Fruit fly (Drosophila melanogaster): ENCODE measurements around the gene CG33322.

DNA sequence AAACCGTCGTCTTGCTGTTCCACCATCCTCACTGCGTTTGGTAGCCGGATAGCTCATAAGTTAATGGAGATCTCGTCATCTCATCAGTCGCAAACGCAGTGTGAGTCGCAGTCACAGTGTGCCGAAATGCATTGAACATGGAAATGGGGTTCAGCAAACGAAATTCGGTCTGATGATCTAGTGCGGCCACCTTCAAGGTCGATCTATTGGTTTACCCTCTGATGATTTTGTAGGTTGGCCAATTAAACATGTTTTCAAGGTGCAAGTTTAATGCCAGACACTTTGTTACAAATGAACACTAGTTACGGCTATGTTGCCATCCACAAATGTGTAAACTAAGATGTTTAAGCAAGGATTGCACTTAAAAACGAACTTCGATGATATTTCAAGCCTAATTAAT, 13.2 kb downstream of the CG33322 start:
- no peak for TF ChIP-seq CG12768 (GFP tag; optimal IDR thresholded peaks at IDR 0.05)
- TF ChIP-seq Clk (GFP tag; optimal IDR thresholded peaks at IDR 0.05): no peak
- no peak for TF ChIP-seq Crg-1 (GFP tag; optimal IDR thresholded peaks at IDR 0.05)
- TF ChIP-seq kay (GFP tag; ENCODE audit: borderline replicate concordance): no peak
- TF ChIP-seq ovo (GFP tag; optimal IDR thresholded peaks at IDR 0.05): no peak
- no peak for TF ChIP-seq toe (GFP tag; optimal IDR thresholded peaks at IDR 0.05)
- no peak for TF ChIP-seq cic (GFP tag; optimal IDR thresholded peaks at IDR 0.05)
- TF ChIP-seq CG11617 (GFP tag; optimal IDR thresholded peaks at IDR 0.05): no peak
- TF ChIP-seq CG33017 (tag; optimal IDR thresholded peaks at IDR 0.05): no peak
- no peak for TF ChIP-seq CG7045 (GFP tag; optimal IDR thresholded peaks at IDR 0.05)
- TF ChIP-seq bab1 (GFP tag; optimal IDR thresholded peaks at IDR 0.05): no peak
- TF ChIP-seq Mnt (GFP tag; optimal IDR thresholded peaks at IDR 0.05): no peak
- TF ChIP-seq cnc (optimal IDR thresholded peaks at IDR 0.05): no peak
